6 fruit fly cellular contexts compared by ENCODE assay signal in genomic region chrX:7604503-7604969, dm6.
TF ChIP-seq lines count a peak whose summit lies in the region.

No protein-coding gene starts in this region.

- no peak for TF ChIP-seq CTCF in whole organism, embryonic (GFP tag; optimal IDR thresholded peaks at IDR 0.05; lab: Kevin White, UChicago)

TF ChIP-seq in whole organism, 6 proteins besides CTCF, POLR2A, EP300 and RAD21:
- peak; percentile 24 for TF ChIP-seq CG8478 (optimal IDR thresholded peaks at IDR 0.05; lab: Kevin White, UChicago)
- TF ChIP-seq pan (optimal IDR thresholded peaks at IDR 0.05; lab: Kevin White, UChicago), result no peak

TF ChIP-seq in whole organism, adult, 20 proteins besides CTCF, POLR2A, EP300 and RAD21 (continues in another document):
- TF ChIP-seq CG1620 (GFP tag; optimal IDR thresholded peaks at IDR 0.05; lab: Kevin White, UChicago) (no peak), CG11617 (GFP tag; optimal IDR thresholded peaks at IDR 0.05; lab: Kevin White, UChicago) (peak; percentile 48), cnc (optimal IDR thresholded peaks at IDR 0.05; lab: Kevin White, UChicago) (no peak), Crg-1 (GFP tag; optimal IDR thresholded peaks at IDR 0.05; lab: Kevin White, UChicago) (no peak), Mnt (GFP tag; optimal IDR thresholded peaks at IDR 0.05; lab: Kevin White, UChicago) (peak; percentile 8), ovo (GFP tag; optimal IDR thresholded peaks at IDR 0.05; lab: Kevin White, UChicago) (peak; percentile 50), toe (GFP tag; optimal IDR thresholded peaks at IDR 0.05; lab: Kevin White, UChicago) (no peak), cic (GFP tag; optimal IDR thresholded peaks at IDR 0.05; lab: Kevin White, UChicago) (no peak), CG33017 (tag; optimal IDR thresholded peaks at IDR 0.05; lab: Kevin White, UChicago) (no peak), CG5204 (GFP tag; optimal IDR thresholded peaks at IDR 0.05; lab: Kevin White, UChicago) (no peak), kay (GFP tag; lab: Kevin White, UChicago; ENCODE audit: borderline replicate concordance) (no peak), Clk (GFP tag; optimal IDR thresholded peaks at IDR 0.05; lab: Kevin White, UChicago) (no peak), Hr96 (GFP tag; optimal IDR thresholded peaks at IDR 0.05; lab: Kevin White, UChicago) (peak; percentile 45), tj (GFP tag; optimal IDR thresholded peaks at IDR 0.05; lab: Kevin White, UChicago) (peak; percentile 55), CG7045 (GFP tag; optimal IDR thresholded peaks at IDR 0.05; lab: Kevin White, UChicago) (peak; percentile 44), bab1 (GFP tag; optimal IDR thresholded peaks at IDR 0.05; lab: Kevin White, UChicago) (no peak), pad (GFP tag; optimal IDR thresholded peaks at IDR 0.05; lab: Kevin White, UChicago) (peak; percentile 48), CG12768 (GFP tag; optimal IDR thresholded peaks at IDR 0.05; lab: Kevin White, UChicago) (no peak)

TF ChIP-seq in whole organism, embryonic, 481 proteins besides CTCF, POLR2A, EP300 and RAD21 (continues in another document):
- TF ChIP-seq CG1832 (GFP tag; optimal IDR thresholded peaks at IDR 0.05; lab: Kevin White, UChicago), result peak; percentile 87
- no peak for TF ChIP-seq CG15696 (tag; optimal IDR thresholded peaks at IDR 0.05; lab: Kevin White, UChicago)
- TF ChIP-seq nmo (GFP tag; optimal IDR thresholded peaks at IDR 0.05; lab: Kevin White, UChicago), result peak; percentile 8
- no peak for TF ChIP-seq kni (GFP tag; optimal IDR thresholded peaks at IDR 0.05; lab: Kevin White, UChicago)
- peak; percentile 96 for TF ChIP-seq Nf-YC (tag; optimal IDR thresholded peaks at IDR 0.05; lab: Kevin White, UChicago)
- no peak for TF ChIP-seq Sox100B (GFP tag; optimal IDR thresholded peaks at IDR 0.05; lab: Kevin White, UChicago)
- peak; percentile 17 for TF ChIP-seq nau (GFP tag; optimal IDR thresholded peaks at IDR 0.05; lab: Kevin White, UChicago)
- peak; percentile 96 for TF ChIP-seq Adf1 (GFP tag; IDR thresholded peaks at IDR 0.05; lab: Robert Waterston, UW)
- peak in 1 of 2 experiments; percentile 56 for TF ChIP-seq tll (GFP tag; optimal IDR thresholded peaks at IDR 0.05; lab: Kevin White, UChicago)
- TF ChIP-seq CG3163 (GFP tag; optimal IDR thresholded peaks at IDR 0.05; lab: Kevin White, UChicago), result peak; percentile 27
- peak; percentile 47 for TF ChIP-seq ewg (GFP tag; optimal IDR thresholded peaks at IDR 0.05; lab: Kevin White, UChicago)
- TF ChIP-seq CG13287 (GFP tag; IDR thresholded peaks at IDR 0.05; lab: Robert Waterston, UW; ENCODE audit: partially characterized antibody), result peak; percentile 50; the same call in 1 of the 2 replicates
- TF ChIP-seq Kr (GFP tag; optimal IDR thresholded peaks at IDR 0.05; lab: Kevin White, UChicago), result no peak
- no peak for TF ChIP-seq CG3281 (GFP tag; optimal IDR thresholded peaks at IDR 0.05; lab: Kevin White, UChicago)
- 0 out of 2 replicates have a peak, but pooled peaks have one; percentile 17 for TF ChIP-seq vvl (GFP tag; IDR thresholded peaks at IDR 0.05; lab: Robert Waterston, UW)
- TF ChIP-seq CG17568 (GFP tag; optimal IDR thresholded peaks at IDR 0.05; lab: Kevin White, UChicago), result no peak
- peak; percentile 99 for TF ChIP-seq z (GFP tag; IDR thresholded peaks at IDR 0.05; lab: Robert Waterston, UW)
- TF ChIP-seq pros (GFP tag; optimal IDR thresholded peaks at IDR 0.05; lab: Kevin White, UChicago), result peak; percentile 21

TF ChIP-seq in whole organism, prepupa, 60 proteins besides CTCF, POLR2A, EP300 and RAD21 (continues in another document):
- peak; percentile 47 for TF ChIP-seq fd85E (GFP tag; optimal IDR thresholded peaks at IDR 0.05; lab: Kevin White, UChicago)
- peak; percentile 82 for TF ChIP-seq Eip75B (GFP tag; optimal IDR thresholded peaks at IDR 0.05; lab: Kevin White, UChicago)
- peak; percentile 89 for TF ChIP-seq CG3032 (tag; optimal IDR thresholded peaks at IDR 0.05; lab: Kevin White, UChicago)
- peak; percentile 95 for TF ChIP-seq CG10669 (GFP tag; optimal IDR thresholded peaks at IDR 0.05; lab: Kevin White, UChicago)
- TF ChIP-seq CG11762 (GFP tag; optimal IDR thresholded peaks at IDR 0.05; lab: Kevin White, UChicago; ENCODE audit: insufficient read depth), result peak; percentile 59
- peak; percentile 0 for TF ChIP-seq Hr39 (GFP tag; optimal IDR thresholded peaks at IDR 0.05; lab: Kevin White, UChicago)
- peak; percentile 95 for TF ChIP-seq Ets96B (tag; optimal IDR thresholded peaks at IDR 0.05; lab: Kevin White, UChicago)
- TF ChIP-seq CG1621 (tag; optimal IDR thresholded peaks at IDR 0.05; lab: Kevin White, UChicago), result peak; percentile 95
- TF ChIP-seq Blimp-1 (GFP tag; optimal IDR thresholded peaks at IDR 0.05; lab: Kevin White, UChicago), result peak; percentile 56
- peak; percentile 84 for TF ChIP-seq Sox102F (GFP tag; optimal IDR thresholded peaks at IDR 0.05; lab: Kevin White, UChicago)
- no peak for TF ChIP-seq Sox15 (GFP tag; optimal IDR thresholded peaks at IDR 0.05; lab: Kevin White, UChicago)
- peak; percentile 81 for TF ChIP-seq CG8319 (GFP tag; optimal IDR thresholded peaks at IDR 0.05; lab: Kevin White, UChicago)
- TF ChIP-seq CG6854 (GFP tag; optimal IDR thresholded peaks at IDR 0.05; lab: Kevin White, UChicago), result peak; percentile 95
- TF ChIP-seq CG4318 (GFP tag; optimal IDR thresholded peaks at IDR 0.05; lab: Kevin White, UChicago), result peak; percentile 38
- TF ChIP-seq topi (GFP tag; optimal IDR thresholded peaks at IDR 0.05; lab: Kevin White, UChicago), result peak; percentile 71
- TF ChIP-seq Hr4 (GFP tag; optimal IDR thresholded peaks at IDR 0.05; lab: Kevin White, UChicago), result peak; percentile 75
- TF ChIP-seq spab (GFP tag; optimal IDR thresholded peaks at IDR 0.05; lab: Kevin White, UChicago), result peak; percentile 93
- peak; percentile 85 for TF ChIP-seq CG34406 (GFP tag; optimal IDR thresholded peaks at IDR 0.05; lab: Kevin White, UChicago)

TF ChIP-seq in whole organism, pupa, 21 proteins besides CTCF, POLR2A, EP300 and RAD21:
- TF ChIP-seq Pif1B (GFP tag; optimal IDR thresholded peaks at IDR 0.05; lab: Kevin White, UChicago) (peak; percentile 95), CG14655 (GFP tag; optimal IDR thresholded peaks at IDR 0.05; lab: Kevin White, UChicago) (peak; percentile 95), CG8159 (tag; optimal IDR thresholded peaks at IDR 0.05; lab: Kevin White, UChicago) (peak; percentile 89), D1 (tag; optimal IDR thresholded peaks at IDR 0.05; lab: Kevin White, UChicago) (peak; percentile 90), CG13204 (GFP tag; optimal IDR thresholded peaks at IDR 0.05; lab: Kevin White, UChicago) (peak; percentile 96), CG9948 (tag; optimal IDR thresholded peaks at IDR 0.05; lab: Kevin White, UChicago) (peak; percentile 85), Pif1A (GFP tag; optimal IDR thresholded peaks at IDR 0.05; lab: Kevin White, UChicago) (peak; percentile 97), rn (GFP tag; IDR thresholded peaks at IDR 0.05; lab: Robert Waterston, UW) (peak; percentile 88), CG32121 (GFP tag; IDR thresholded peaks at IDR 0.05; lab: Robert Waterston, UW) (peak; percentile 95), CG8301 (tag; optimal IDR thresholded peaks at IDR 0.05; lab: Kevin White, UChicago) (peak; percentile 88), CG15710 (tag; optimal IDR thresholded peaks at IDR 0.05; lab: Kevin White, UChicago) (peak; percentile 92), gl (tag; optimal IDR thresholded peaks at IDR 0.05; lab: Kevin White, UChicago) (peak; percentile 99), CG10348 (GFP tag; IDR thresholded peaks at IDR 0.05; lab: Robert Waterston, UW) (no peak), CG17806 (tag; optimal IDR thresholded peaks at IDR 0.05; lab: Kevin White, UChicago) (peak; percentile 86), Snoo (tag; optimal IDR thresholded peaks at IDR 0.05; lab: Kevin White, UChicago) (peak; percentile 91), CG12605 (GFP tag; IDR thresholded peaks at IDR 0.05; lab: Robert Waterston, UW) (peak; percentile 99), CG34367 (tag; optimal IDR thresholded peaks at IDR 0.05; lab: Kevin White, UChicago) (peak; percentile 96), EcR (GFP tag; optimal IDR thresholded peaks at IDR 0.05; lab: Kevin White, UChicago) (peak; percentile 69), fd96Ca (GFP tag; IDR thresholded peaks at IDR 0.05; lab: Robert Waterston, UW) (peak; percentile 96), CG4496 (GFP tag; IDR thresholded peaks at IDR 0.05; lab: Robert Waterston, UW) (peak; percentile 98), Ets98B (GFP tag; IDR thresholded peaks at IDR 0.05; lab: Robert Waterston, UW) (peak; percentile 96)

TF ChIP-seq in whole organism, wandering third instar larva, 38 proteins besides CTCF, POLR2A, EP300 and RAD21 (continues in another document):
- TF ChIP-seq rgr (GFP tag; optimal IDR thresholded peaks at IDR 0.05; lab: Kevin White, UChicago), result no peak
- no peak for TF ChIP-seq brk (GFP tag; optimal IDR thresholded peaks at IDR 0.05; lab: Kevin White, UChicago)
- TF ChIP-seq Rel (GFP tag; optimal IDR thresholded peaks at IDR 0.05; lab: Kevin White, UChicago), result peak; percentile 72
- peak; percentile 53 for TF ChIP-seq Rel (tag; optimal IDR thresholded peaks at IDR 0.05; lab: Kevin White, UChicago)
- TF ChIP-seq Jra (GFP tag; optimal IDR thresholded peaks at IDR 0.05; lab: Kevin White, UChicago), result no peak
- TF ChIP-seq Dif (GFP tag; optimal IDR thresholded peaks at IDR 0.05; lab: Kevin White, UChicago; ENCODE audit: partially characterized antibody), result peak; percentile 27
- no peak for TF ChIP-seq Myc (optimal IDR thresholded peaks at IDR 0.05; lab: Kevin White, UChicago)
- peak; percentile 86 for TF ChIP-seq CrebA (GFP tag; optimal IDR thresholded peaks at IDR 0.05; lab: Kevin White, UChicago; ENCODE audit: borderline replicate concordance)
- TF ChIP-seq usp (GFP tag; optimal IDR thresholded peaks at IDR 0.05; lab: Kevin White, UChicago), result no peak
- TF ChIP-seq Hnf4 (GFP tag; optimal IDR thresholded peaks at IDR 0.05; lab: Kevin White, UChicago), result peak; percentile 41
- TF ChIP-seq dl (GFP tag; optimal IDR thresholded peaks at IDR 0.05; lab: Kevin White, UChicago; ENCODE audit: insufficient read depth in 1 of 2, partially characterized antibody in 2 of 2), result peak in 1 of 2 experiments; percentile 2
- TF ChIP-seq GATAd (GFP tag; optimal IDR thresholded peaks at IDR 0.05; lab: Kevin White, UChicago), result no peak
- no peak for TF ChIP-seq lola (GFP tag; optimal IDR thresholded peaks at IDR 0.05; lab: Kevin White, UChicago)
- no peak for TF ChIP-seq sv (GFP tag; optimal IDR thresholded peaks at IDR 0.05; lab: Kevin White, UChicago)
- TF ChIP-seq sage (GFP tag; optimal IDR thresholded peaks at IDR 0.05; lab: Kevin White, UChicago), result peak; percentile 42
- TF ChIP-seq CG32264 (GFP tag; optimal IDR thresholded peaks at IDR 0.05; lab: Kevin White, UChicago), result no peak
- TF ChIP-seq tai (GFP tag; optimal IDR thresholded peaks at IDR 0.05; lab: Kevin White, UChicago), result no peak
- peak; percentile 10 for TF ChIP-seq HLH106 (tag; optimal IDR thresholded peaks at IDR 0.05; lab: Kevin White, UChicago)
- no peak for TF ChIP-seq Vsx2 (GFP tag; optimal IDR thresholded peaks at IDR 0.05; lab: Kevin White, UChicago; ENCODE audit: partially characterized antibody)
- no peak for TF ChIP-seq Hr83 (GFP tag; optimal IDR thresholded peaks at IDR 0.05; lab: Kevin White, UChicago; ENCODE audit: poor library complexity, severe bottlenecking)
- TF ChIP-seq psq (GFP tag; optimal IDR thresholded peaks at IDR 0.05; lab: Kevin White, UChicago), result no peak
- TF ChIP-seq ey (GFP tag; optimal IDR thresholded peaks at IDR 0.05; lab: Kevin White, UChicago), result no peak
